Worm (Caenorhabditis elegans): ENCODE data around the gene mam-3.

Gene mam-3

DNA sequence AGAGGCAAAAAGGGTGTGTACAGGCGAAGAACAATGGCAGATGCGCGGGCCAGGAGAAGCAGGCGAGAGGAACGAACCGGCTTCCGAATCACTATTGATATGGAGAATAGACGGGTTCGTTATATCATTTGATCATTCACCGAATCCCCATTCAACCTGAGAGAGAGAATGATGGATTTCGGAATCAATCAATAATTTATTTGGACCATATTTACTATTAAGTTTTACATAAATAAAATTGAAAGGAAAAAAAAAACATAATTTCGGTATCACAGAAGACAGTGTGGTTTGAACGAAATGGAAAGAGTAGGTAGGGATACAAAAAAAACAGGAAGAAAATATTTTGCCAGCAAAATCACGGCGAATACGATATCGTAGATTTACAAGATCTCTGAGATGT, at the start of gene mam-3:
TSS of gene mam-3 (minus strand) at position 101 of the 400 bp plus-strand sequence.
- TF ChIP-seq nhr-237 (tag; optimal IDR thresholded peaks at IDR 0.05), result no peak
- no peak for TF ChIP-seq egl-43 (GFP tag; IDR thresholded peaks at IDR 0.05)
- no peak for TF ChIP-seq set-16 (GFP tag; IDR thresholded peaks at IDR 0.05)
- TF ChIP-seq mdl-1 (tag; optimal IDR thresholded peaks at IDR 0.05), result no peak
- TF ChIP-seq Y5F2A.4 (GFP tag; optimal IDR thresholded peaks at IDR 0.05), result no peak
- TF ChIP-seq ceh-20 (GFP tag; IDR thresholded peaks at IDR 0.05), result no peak
- no peak for TF ChIP-seq F10B5.3 (tag; optimal IDR thresholded peaks at IDR 0.05)
- no peak for TF ChIP-seq skn-1 (tag; optimal IDR thresholded peaks at IDR 0.05)
- no peak for TF ChIP-seq tra-1 (GFP tag; IDR thresholded peaks at IDR 0.05)
- TF ChIP-seq vab-7 (GFP tag; IDR thresholded peaks at IDR 0.05), result no peak

DNA sequence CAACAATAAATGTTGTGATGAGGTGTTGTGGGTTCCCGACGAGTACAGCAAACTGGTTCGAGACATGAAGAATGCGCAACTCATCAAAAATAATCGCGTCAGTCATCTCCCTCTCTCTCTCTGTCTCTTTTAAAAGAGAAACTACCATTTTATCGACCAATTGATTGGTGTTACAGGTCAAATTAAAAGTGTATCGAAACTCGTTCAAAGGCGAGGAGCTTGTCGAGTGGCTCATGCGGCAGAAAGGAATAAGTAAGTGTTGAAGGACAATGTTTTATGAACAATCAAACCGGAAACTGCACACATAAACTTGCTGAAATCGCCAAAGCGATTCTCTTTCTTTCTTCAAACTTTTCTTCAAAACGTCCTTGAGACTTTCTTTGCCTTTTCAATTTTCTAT, 48.5 kb upstream of the mam-3 start:
- TF ChIP-seq aly-2 (tag; optimal IDR thresholded peaks at IDR 0.05) (no peak), ceh-20 (GFP tag; IDR thresholded peaks at IDR 0.05) (no peak), egl-27 (tag; optimal IDR thresholded peaks at IDR 0.05) (no peak), lir-3 (tag; optimal IDR thresholded peaks at IDR 0.05) (no peak), skn-1 (tag; optimal IDR thresholded peaks at IDR 0.05) (no peak), zip-11 (GFP tag; IDR thresholded peaks at IDR 0.05) (no peak), php-3 (GFP tag; IDR thresholded peaks at IDR 0.05) (no peak)

DNA sequence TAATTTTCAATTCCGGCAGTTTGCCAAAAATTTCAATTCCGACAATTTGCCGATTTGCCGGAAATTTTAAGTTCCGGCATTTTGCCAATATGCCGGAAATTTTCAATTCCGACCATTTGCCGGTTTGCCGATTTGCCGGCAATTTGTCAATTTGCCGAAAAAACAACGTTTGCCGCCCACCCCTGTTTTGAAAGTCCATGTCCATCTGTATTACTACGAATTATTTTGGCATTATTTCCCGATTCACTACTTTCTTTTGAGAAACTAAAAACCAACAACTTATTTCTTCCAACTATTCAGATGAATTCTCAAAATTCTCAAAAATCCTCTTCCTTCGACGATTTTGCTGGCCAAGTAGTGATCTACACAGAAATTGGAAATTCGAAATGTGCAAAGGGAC, 47.1 kb upstream of the mam-3 start, which contains the start of gene Y45F10A.7:
TSS of gene Y45F10A.7 (plus strand) at position 301 of the 400 bp plus-strand sequence.
- no peak for TF ChIP-seq zip-11 (GFP tag; IDR thresholded peaks at IDR 0.05)

DNA sequence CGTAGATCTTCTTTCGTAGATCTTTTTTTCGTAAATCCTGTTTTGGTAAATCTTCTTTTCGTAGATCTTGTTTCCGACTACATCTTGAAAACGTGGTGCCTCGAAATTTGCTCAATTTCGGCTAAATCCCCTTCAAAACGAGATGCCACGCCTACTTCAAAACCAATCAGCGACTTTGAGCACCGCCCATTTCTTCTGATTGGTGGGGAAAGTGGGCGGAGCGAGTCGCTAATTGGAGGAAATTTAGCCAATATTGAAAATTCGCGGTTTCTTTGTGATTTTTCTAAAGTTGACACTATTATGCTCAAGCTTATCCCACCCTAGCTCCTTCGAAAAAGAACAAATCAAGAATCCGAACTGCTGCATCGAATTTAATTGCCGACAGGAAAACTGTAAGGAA, 42.4 kb upstream of the mam-3 start:
- TF ChIP-seq unc-62 (GFP tag; optimal IDR thresholded peaks at IDR 0.05 in 1 of 2) (peak in 1 of 2 experiments; percentile 53), unc-62 (tag; optimal IDR thresholded peaks at IDR 0.05) (no peak), nhr-42 (GFP tag; IDR thresholded peaks at IDR 0.05) (no peak), tra-1 (GFP tag; IDR thresholded peaks at IDR 0.05) (no peak)

DNA sequence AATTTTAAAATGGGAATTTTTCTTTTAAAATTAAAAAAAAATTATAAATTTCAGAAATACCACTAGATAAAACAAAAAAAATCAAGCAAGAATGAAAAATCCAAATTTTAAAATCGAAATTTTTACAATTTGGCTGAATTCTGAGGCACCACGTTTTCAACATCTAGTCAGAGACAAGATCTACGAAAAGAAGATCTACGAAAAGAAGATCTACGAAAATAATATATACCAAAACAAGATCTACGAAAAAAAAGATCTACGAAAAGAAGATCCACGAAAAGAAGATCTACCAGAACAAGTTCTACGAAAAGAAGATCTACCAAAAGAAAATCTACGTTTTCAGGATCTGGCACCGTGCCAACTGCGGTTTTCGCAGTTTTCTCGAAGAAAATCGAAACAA, 41.8 kb upstream of the mam-3 start:
- TF ChIP-seq ceh-62 (tag; optimal IDR thresholded peaks at IDR 0.05) (no peak), gei-8 (GFP tag; optimal IDR thresholded peaks at IDR 0.05) (no peak), zip-2 (tag; optimal IDR thresholded peaks at IDR 0.05) (no peak), cey-2 (tag; optimal IDR thresholded peaks at IDR 0.05; ENCODE audit: borderline replicate concordance, insufficient read depth) (no peak), lin-38 (GFP tag; IDR thresholded peaks at IDR 0.05) (0 out of 2 replicates have a peak, but pooled peaks have one; percentile 29), hif-1 (tag; optimal IDR thresholded peaks at IDR 0.05) (peak in 1 of 2 experiments; percentile 71), Y5F2A.4 (GFP tag; optimal IDR thresholded peaks at IDR 0.05) (no peak), ama-1 (optimal IDR thresholded peaks at IDR 0.05) (no peak), fkh-10 (GFP tag; optimal IDR thresholded peaks at IDR 0.05) (no peak), set-16 (GFP tag; IDR thresholded peaks at IDR 0.05) (no peak), fos-1 (tag; optimal IDR thresholded peaks at IDR 0.05) (no peak), madf-9 (GFP tag; conservative IDR thresholded peaks at IDR 0.05) (no peak), mes-2 (tag; optimal IDR thresholded peaks at IDR 0.05; ENCODE audit: poor library complexity, severe bottlenecking) (peak; percentile 85), ZK546.5 (tag; optimal IDR thresholded peaks at IDR 0.05) (no peak), daf-19 (GFP tag; conservative IDR thresholded peaks at IDR 0.05) (no peak), lir-3 (tag; optimal IDR thresholded peaks at IDR 0.05) (no peak), egl-27 (tag; optimal IDR thresholded peaks at IDR 0.05) (no peak), ceh-82 (tag; optimal IDR thresholded peaks at IDR 0.05) (no peak), ces-1 (GFP tag; optimal IDR thresholded peaks at IDR 0.05) (no peak), T26A8.4 (GFP tag; IDR thresholded peaks at IDR 0.05) (no peak), zfp-3 (GFP tag; conservative IDR thresholded peaks at IDR 0.05) (no peak), nhr-102 (tag; optimal IDR thresholded peaks at IDR 0.05) (no peak), F49E8.2 (tag; optimal IDR thresholded peaks at IDR 0.05; ENCODE audit: borderline replicate concordance) (no peak), pqm-1 (tag; optimal IDR thresholded peaks at IDR 0.05) (no peak), F44E2.7 (GFP tag; IDR thresholded peaks at IDR 0.05) (no peak), ceh-32 (tag; optimal IDR thresholded peaks at IDR 0.05; ENCODE audit: poor library complexity) (no peak), hlh-11 (tag; optimal IDR thresholded peaks at IDR 0.05) (no peak), dmd-6 (GFP tag; IDR thresholded peaks at IDR 0.05) (0 out of 2 replicates have a peak, but pooled peaks have one; percentile 9), attf-4 (tag; optimal IDR thresholded peaks at IDR 0.05) (no peak), Y105C5A.15 (GFP tag; IDR thresholded peaks at IDR 0.05) (no peak)
